Worm (Caenorhabditis elegans): Measurements from ENCODE around the gene srxa-16.
A peak's percentile ranks its signal among the peaks of the same experiment; 100 is the strongest.

The srxa-16 gene

DNA sequence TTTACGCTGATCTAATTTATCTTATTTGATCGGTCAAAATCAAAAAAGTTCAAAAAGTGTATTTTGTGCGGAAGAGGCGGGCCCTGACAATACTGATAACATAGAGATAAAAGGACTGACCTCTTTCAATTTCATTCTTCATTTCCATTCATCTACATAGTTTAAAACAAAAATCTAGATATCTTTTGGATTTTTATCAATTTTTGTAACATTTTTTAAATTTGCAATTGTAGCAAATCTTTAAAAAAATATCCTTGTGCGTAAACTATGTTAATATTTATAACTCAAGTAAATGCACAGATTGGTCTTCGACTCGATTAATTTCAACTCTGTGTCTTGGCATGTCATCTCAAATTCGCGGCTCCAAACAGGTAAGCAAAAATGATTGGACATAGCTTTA lies 10.5 kb downstream of the srxa-16 start, which contains the start of gene argk-1:
TSS of gene argk-1 (plus strand) at position 301 of the 400 bp plus-strand sequence.
- TF ChIP-seq elt-2 (tag; optimal IDR thresholded peaks at IDR 0.05) (no peak), lin-11 (tag; optimal IDR thresholded peaks at IDR 0.05) (no peak), ceh-30 (tag; optimal IDR thresholded peaks at IDR 0.05) (no peak)

DNA sequence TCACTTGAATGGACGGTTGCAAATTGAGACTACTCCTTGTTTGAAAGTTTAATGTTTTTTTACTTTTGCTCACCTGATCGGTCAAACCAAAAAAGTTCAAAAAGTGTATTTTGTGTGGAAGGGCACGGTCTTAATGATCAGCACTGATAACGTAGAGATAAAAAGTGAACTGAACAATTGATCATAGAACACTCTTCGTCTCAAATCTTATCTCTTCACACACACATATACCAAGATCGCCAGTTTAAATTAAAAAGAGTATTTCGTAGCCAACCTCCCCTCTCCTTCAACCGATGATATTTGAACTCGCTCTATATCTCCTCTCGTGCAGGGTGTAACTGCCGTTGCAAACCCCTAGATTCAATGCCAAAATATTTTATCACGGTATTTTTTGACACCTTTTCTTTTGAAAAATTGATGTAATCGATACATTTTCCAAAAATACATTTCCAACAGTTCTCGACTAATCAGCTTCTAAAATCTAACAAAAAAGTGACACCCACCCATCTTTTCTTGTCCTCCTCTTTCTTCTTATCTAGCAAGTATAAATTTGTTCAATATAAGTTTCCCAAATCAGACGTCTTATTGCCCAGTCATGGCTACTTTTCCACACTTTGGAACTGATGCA lies 13.9 kb downstream of the srxa-16 start, which contains the start of gene cth-1:
TSS of gene cth-1 (plus strand) at position 578 of the 628 bp plus-strand sequence.
- no peak for TF ChIP-seq ref-2 (tag; optimal IDR thresholded peaks at IDR 0.05)
- no peak for TF ChIP-seq dve-1 (tag; optimal IDR thresholded peaks at IDR 0.05)
- TF ChIP-seq hlh-13 (GFP tag; optimal IDR thresholded peaks at IDR 0.05): no peak
- peak; percentile 55 for TF ChIP-seq elt-2 (tag; optimal IDR thresholded peaks at IDR 0.05)
- no peak for TF ChIP-seq syd-9 (tag; optimal IDR thresholded peaks at IDR 0.05)

DNA sequence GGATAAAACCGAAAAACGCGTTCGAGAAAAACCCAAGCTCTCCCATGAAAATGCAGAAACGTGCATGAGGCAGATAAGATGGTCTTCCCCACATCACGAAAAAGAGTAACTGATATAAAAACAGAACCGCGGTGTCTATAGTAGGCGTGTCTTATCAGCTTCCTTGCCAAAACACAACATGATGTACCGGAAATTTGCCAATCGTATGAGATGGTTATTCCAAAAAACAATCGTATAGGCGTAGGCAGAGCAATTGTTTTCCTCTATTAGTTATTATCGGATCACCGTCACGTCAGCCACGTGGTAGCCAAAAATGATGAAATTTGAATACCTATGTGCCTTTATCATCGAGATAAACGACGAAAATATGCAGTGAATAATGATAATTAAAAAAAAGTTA lies 14.7 kb downstream of the srxa-16 start, which contains the start of gene str-7:
TSS of gene str-7 (minus strand) at position 101 of the 400 bp plus-strand sequence.
- no peak for TF ChIP-seq hlh-6 (tag; optimal IDR thresholded peaks at IDR 0.05)
- no peak for TF ChIP-seq ceh-2 (tag; optimal IDR thresholded peaks at IDR 0.05)
- peak; percentile 50 for TF ChIP-seq elt-2 (tag; optimal IDR thresholded peaks at IDR 0.05)

DNA sequence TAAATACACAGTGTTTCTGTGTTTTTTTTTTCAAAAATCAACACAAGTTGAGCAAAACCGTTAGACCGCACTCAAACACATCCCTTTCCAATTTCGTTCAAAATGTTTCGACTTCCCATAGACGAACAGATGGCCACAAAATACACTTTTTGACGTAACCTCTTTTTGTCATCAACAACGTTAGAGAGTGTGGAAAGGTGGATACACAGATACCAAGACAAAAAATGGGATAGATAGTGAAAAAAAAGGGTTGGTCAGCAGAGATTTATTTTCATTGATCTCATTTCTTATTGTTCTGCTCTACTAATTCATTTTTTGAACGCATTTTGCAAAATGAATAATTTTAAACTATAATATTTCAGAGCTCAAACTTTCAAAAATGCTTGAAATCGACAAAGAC lies 19.3 kb downstream of the srxa-16 start:
- no peak for TF ChIP-seq pax-1 (tag; optimal IDR thresholded peaks at IDR 0.05)
- no peak for TF ChIP-seq ceh-6 (GFP tag; optimal IDR thresholded peaks at IDR 0.05)
- no peak for TF ChIP-seq K09A11.1 (tag; optimal IDR thresholded peaks at IDR 0.05; ENCODE audit: insufficient read depth)
- TF ChIP-seq zip-5 (tag; optimal IDR thresholded peaks at IDR 0.05): no peak
- TF ChIP-seq T23F11.4 (GFP tag; optimal IDR thresholded peaks at IDR 0.05): no peak
- TF ChIP-seq elt-2 (tag; optimal IDR thresholded peaks at IDR 0.05): no peak
- no peak for TF ChIP-seq gmeb-2 (tag; optimal IDR thresholded peaks at IDR 0.05)
- TF ChIP-seq K02D7.2 (tag; optimal IDR thresholded peaks at IDR 0.05): no peak
- no peak for TF ChIP-seq dve-1 (tag; optimal IDR thresholded peaks at IDR 0.05)
- TF ChIP-seq Y22D7AL.16 (tag; optimal IDR thresholded peaks at IDR 0.05): no peak
- TF ChIP-seq lin-11 (tag; optimal IDR thresholded peaks at IDR 0.05): no peak
- TF ChIP-seq pat-9 (tag; optimal IDR thresholded peaks at IDR 0.05): no peak
- no peak for TF ChIP-seq syd-9 (tag; optimal IDR thresholded peaks at IDR 0.05)
- TF ChIP-seq tbx-2 (tag; optimal IDR thresholded peaks at IDR 0.05): no peak

DNA sequence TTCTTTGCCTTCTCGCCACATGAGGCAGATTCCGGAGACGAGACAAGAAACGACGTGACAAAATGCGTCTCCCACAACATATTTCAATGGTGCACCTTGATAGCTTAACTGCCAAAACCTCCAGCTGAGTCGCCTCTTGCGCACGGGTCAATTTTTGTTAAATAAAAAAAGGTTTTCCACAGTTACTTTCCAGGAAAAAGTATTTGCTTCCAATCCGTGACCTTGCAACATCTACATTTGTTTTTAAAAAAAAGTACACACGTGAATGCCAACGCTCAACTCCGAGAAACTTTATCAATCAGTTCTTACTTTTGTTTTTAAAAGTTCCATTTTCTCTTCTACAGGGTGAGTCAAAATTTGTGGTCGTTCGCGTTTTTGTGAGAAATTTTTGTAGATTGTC lies 19.9 kb downstream of the srxa-16 start, which contains the start of gene F22B8.7:
TSS of gene F22B8.7 (plus strand) at position 301 of the 400 bp plus-strand sequence.
- TF ChIP-seq rnt-1 (tag; optimal IDR thresholded peaks at IDR 0.05) (no peak), C38D4.7 (GFP tag; optimal IDR thresholded peaks at IDR 0.05) (no peak), sox-4 (tag; optimal IDR thresholded peaks at IDR 0.05) (no peak)

DNA sequence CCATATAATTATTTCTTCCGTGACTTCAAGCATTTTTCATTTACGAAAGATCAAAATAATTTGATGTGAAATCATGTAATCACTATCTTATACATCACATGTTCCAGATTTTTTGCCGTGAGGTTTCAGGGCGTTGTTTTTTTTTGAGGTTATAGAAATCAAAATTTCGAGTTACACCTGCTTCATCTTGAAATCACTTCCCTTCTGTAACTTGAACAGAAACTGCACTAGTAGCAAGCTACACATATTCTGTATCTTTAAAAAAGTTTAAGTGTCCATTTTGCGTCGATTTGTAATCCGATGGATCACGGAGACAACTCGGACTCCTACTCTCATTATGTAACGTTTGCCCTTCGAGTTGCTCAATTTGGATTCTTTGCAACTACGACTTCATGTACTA lies 23.5 kb downstream of the srxa-16 start, which contains the start of gene F22B8.3:
TSS of gene F22B8.3 (plus strand) at position 301 of the 400 bp plus-strand sequence.
- TF ChIP-seq nhr-11 (tag; optimal IDR thresholded peaks at IDR 0.05) (no peak), pros-1 (tag; optimal IDR thresholded peaks at IDR 0.05) (no peak)

DNA sequence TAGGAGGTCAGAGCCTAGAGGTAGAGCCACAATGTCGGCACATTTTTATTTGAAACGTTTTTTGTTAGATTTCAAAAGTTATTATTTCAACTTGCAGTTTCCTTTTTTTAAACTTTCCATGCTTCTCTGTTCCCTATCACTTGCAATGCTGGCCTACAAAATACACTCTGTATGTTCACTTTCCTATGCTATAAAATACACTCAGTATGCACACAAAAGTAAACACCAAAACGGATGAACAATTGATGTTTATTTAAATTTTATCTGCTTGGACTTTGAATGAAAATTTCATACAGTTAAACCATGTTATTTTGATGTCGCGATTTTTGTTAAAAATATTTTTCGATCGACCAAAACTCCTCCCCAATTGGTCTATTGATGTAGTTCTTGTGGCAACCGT lies 33.5 kb downstream of the srxa-16 start:
- no peak for TF ChIP-seq pqm-1 (tag; optimal IDR thresholded peaks at IDR 0.05)

DNA sequence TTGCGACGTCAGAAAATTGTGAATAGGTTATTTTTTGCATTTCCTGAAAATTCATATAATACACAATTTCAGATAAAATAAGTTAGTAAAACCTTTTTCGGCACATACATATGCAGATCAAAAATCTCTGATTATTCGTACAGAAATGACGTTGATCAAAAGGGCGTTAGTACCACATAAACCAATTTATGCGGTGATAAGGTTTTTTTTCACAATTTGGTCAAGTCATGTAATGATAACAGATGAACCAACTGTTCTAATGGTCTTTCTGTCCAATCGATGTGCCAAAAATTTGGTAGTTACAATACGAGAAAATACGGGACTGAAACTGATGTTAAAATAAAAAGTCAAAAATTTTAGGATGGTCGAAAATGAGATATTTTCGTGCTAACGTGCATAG lies 34.1 kb downstream of the srxa-16 start:
- peak; percentile 41 for TF ChIP-seq elt-2 (tag; optimal IDR thresholded peaks at IDR 0.05)
- TF ChIP-seq tbx-2 (tag; optimal IDR thresholded peaks at IDR 0.05): no peak
- no peak for TF ChIP-seq ceh-22 (tag; optimal IDR thresholded peaks at IDR 0.05)
- no peak for TF ChIP-seq ceh-24 (tag; optimal IDR thresholded peaks at IDR 0.05)
- no peak for TF ChIP-seq rnt-1 (tag; optimal IDR thresholded peaks at IDR 0.05)
- TF ChIP-seq pha-2 (tag; optimal IDR thresholded peaks at IDR 0.05): no peak
- TF ChIP-seq F13H6.1 (tag; optimal IDR thresholded peaks at IDR 0.05): no peak
- no peak for TF ChIP-seq sdc-2 (tag; optimal IDR thresholded peaks at IDR 0.05)
- no peak for TF ChIP-seq dve-1 (tag; optimal IDR thresholded peaks at IDR 0.05)
